Worm (Caenorhabditis elegans): ENCODE data around the gene hum-6.

hum-6 gene

ce11 chrX:2316205-2316604 is 13.3 kb downstream of the hum-6 start (continued):
- TF ChIP-seq blmp-1 (tag; optimal IDR thresholded peaks at IDR 0.05; ENCODE audit: insufficient read depth) (no peak), ztf-1 (GFP tag; conservative IDR thresholded peaks at IDR 0.05) (no peak), nhr-25 (tag; optimal IDR thresholded peaks at IDR 0.05) (no peak), ZK546.5 (tag; optimal IDR thresholded peaks at IDR 0.05) (no peak), unc-62 (GFP tag; optimal IDR thresholded peaks at IDR 0.05) (no peak)

- TF ChIP-seq dmd-4 (tag; optimal IDR thresholded peaks at IDR 0.05) (no peak), lin-13 (GFP tag; optimal IDR thresholded peaks at IDR 0.05) (no peak), ztf-11 (tag; optimal IDR thresholded peaks at IDR 0.05) (no peak), lin-11 (tag; optimal IDR thresholded peaks at IDR 0.05) (no peak), nhr-11 (tag; optimal IDR thresholded peaks at IDR 0.05) (no peak), nhr-21 (tag; optimal IDR thresholded peaks at IDR 0.05) (no peak)
Measured at ce11 chrX:2316859-2317258, 14.0 kb downstream of the hum-6 start.

DNA sequence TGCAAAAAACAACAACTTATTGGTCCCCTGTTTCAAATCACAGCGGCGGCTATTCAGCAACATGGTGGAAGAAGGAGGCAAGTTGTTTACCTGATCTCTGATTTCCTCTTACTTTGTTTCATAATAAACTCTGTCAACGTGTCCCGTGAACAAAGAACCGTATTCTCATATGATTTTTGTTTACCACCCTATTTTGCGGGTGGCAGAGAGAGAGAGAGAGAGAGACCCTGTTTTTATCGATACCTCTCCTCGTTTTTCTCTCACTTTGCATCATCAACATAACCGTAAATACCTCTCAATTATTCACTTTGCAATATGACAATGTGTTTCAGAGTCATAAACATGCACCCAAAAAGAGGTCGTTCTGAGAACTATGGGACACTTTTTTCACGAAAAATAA is 14.6 kb downstream of the hum-6 start:
- TF ChIP-seq gmeb-1 (tag; optimal IDR thresholded peaks at IDR 0.05) (peak; percentile 10), F13H6.1 (tag; optimal IDR thresholded peaks at IDR 0.05) (peak; percentile 8), nhr-129 (tag; optimal IDR thresholded peaks at IDR 0.05) (peak; percentile 86), peb-1 (tag; optimal IDR thresholded peaks at IDR 0.05) (no peak), crh-2 (tag; optimal IDR thresholded peaks at IDR 0.05) (peak; percentile 34), nhr-25 (tag; optimal IDR thresholded peaks at IDR 0.05) (no peak), R02D3.7 (tag; optimal IDR thresholded peaks at IDR 0.05) (no peak), sma-3 (GFP tag; optimal IDR thresholded peaks at IDR 0.05) (peak; percentile 14)

DNA sequence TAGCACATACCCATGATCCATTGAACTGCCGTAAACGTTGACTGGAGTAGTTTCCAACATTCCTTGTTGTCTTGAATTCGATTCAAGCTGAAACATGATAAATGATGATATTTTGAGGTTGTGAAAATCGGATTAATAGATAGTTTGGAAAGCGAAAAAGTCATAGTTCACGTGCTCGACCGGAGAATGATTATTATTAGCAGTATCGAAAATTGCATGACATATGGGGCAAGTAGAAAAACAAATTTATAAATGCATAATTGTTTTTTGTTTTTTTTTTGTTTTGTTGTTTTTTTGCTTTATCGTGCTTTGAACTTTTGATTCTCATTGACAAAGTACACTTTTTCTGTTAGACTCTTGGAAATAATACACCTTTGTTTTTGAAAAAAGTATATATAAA is 16.4 kb downstream of the hum-6 start, which contains the start of gene aakg-4:
Gene aakg-4, minus strand, starts transcription at position 101 of the 400 bp plus-strand sequence.
- no peak for TF ChIP-seq fos-1 (tag; optimal IDR thresholded peaks at IDR 0.05)
- no peak for TF ChIP-seq crh-2 (tag; optimal IDR thresholded peaks at IDR 0.05)
- no peak for TF ChIP-seq lsy-2 (tag; optimal IDR thresholded peaks at IDR 0.05)
- TF ChIP-seq Y55F3AM.14 (GFP tag; optimal IDR thresholded peaks at IDR 0.05): no peak
- no peak for TF ChIP-seq nhr-23 (tag; optimal IDR thresholded peaks at IDR 0.05)
- no peak for TF ChIP-seq ztf-11 (tag; optimal IDR thresholded peaks at IDR 0.05)
- TF ChIP-seq blmp-1 (tag; optimal IDR thresholded peaks at IDR 0.05; ENCODE audit: insufficient read depth): no peak
- TF ChIP-seq ceh-16 (tag; optimal IDR thresholded peaks at IDR 0.05): no peak
- TF ChIP-seq nhr-129 (tag; optimal IDR thresholded peaks at IDR 0.05): no peak
- no peak for TF ChIP-seq aly-2 (tag; optimal IDR thresholded peaks at IDR 0.05)
- TF ChIP-seq alr-1 (tag; optimal IDR thresholded peaks at IDR 0.05): no peak
- TF ChIP-seq nhr-77 (tag; optimal IDR thresholded peaks at IDR 0.05): no peak

DNA sequence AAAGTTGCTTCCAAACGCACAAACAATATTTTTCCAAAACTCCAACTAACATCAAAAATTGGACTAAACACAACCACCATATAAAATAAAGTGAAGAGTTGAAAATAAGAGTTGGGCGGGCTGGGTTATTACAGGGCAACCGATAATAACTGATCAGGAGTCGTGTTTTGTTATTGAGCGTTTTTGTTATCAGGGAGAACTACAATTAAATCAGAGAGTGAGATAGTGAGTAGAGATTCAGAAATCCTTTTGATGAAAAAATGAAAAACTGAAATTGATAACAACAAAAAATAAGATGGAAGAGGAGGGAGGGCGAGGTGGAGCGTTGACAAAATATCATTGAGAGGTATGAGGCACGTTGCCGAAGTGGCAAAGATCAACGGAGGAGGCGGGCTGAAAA is 17.7 kb downstream of the hum-6 start:
- TF ChIP-seq nhr-10 (tag; optimal IDR thresholded peaks at IDR 0.05) (no peak), blmp-1 (tag; optimal IDR thresholded peaks at IDR 0.05; ENCODE audit: insufficient read depth) (no peak), ama-1 (optimal IDR thresholded peaks at IDR 0.05) (no peak), lin-39 (tag; optimal IDR thresholded peaks at IDR 0.05) (no peak), dmd-4 (tag; optimal IDR thresholded peaks at IDR 0.05) (no peak), mbf-1 (tag; optimal IDR thresholded peaks at IDR 0.05) (no peak), fos-1 (tag; optimal IDR thresholded peaks at IDR 0.05) (no peak), unc-62 (GFP tag; optimal IDR thresholded peaks at IDR 0.05) (no peak), R02D3.7 (tag; optimal IDR thresholded peaks at IDR 0.05) (no peak), crh-2 (tag; optimal IDR thresholded peaks at IDR 0.05) (no peak), skn-1 (tag; optimal IDR thresholded peaks at IDR 0.05) (no peak), alr-1 (tag; optimal IDR thresholded peaks at IDR 0.05) (no peak), unc-55 (GFP tag; optimal IDR thresholded peaks at IDR 0.05) (no peak)

DNA sequence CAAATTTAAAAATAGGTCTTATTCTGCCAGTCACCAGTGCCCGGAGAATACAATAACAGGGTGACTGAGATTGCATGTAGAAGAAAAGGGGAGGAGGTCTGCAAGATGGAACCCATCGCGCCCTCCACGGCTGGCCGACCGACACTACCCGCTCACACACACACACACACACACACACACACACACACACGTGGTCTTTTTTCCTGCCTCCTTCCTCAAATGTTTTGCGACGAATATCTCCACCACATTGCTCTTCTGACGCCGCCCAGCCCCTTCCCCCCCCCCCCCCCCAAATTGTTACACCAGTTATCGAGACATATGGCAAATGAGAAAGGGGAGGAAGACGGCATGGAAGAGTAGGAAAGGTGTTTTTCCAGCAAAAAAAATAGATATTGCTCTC is 18.9 kb downstream of the hum-6 start:
- TF ChIP-seq nhr-129 (tag; optimal IDR thresholded peaks at IDR 0.05): peak; percentile 18
- no peak for TF ChIP-seq elt-3 (tag; optimal IDR thresholded peaks at IDR 0.05)
- no peak for TF ChIP-seq ztf-11 (tag; optimal IDR thresholded peaks at IDR 0.05)
- TF ChIP-seq sma-9 (GFP tag; optimal IDR thresholded peaks at IDR 0.05): peak; percentile 38
- no peak for TF ChIP-seq sma-9 (tag; optimal IDR thresholded peaks at IDR 0.05)

Data from whole organism, L2 larva.